Worm (Caenorhabditis elegans) whole organism, L2 larva: Measurements from ENCODE around the gene cpr-8.
A peak's percentile ranks its signal among the peaks of the same experiment; 100 is the strongest.

Experiments
- ceh-16 ChIP-seq: fragments of 150-350 bp; optimal IDR thresholded peaks from 2 replicates; lab custom pipeline; 2014; ENCODE audit warnings: missing biosample characterization, missing genetic modification characterization
- ceh-82 ChIP-seq: fragments of 150-350 bp; optimal IDR thresholded peaks from 2 replicates; lab custom pipeline; 2014; ENCODE audit warnings: missing biosample characterization, missing genetic modification characterization
- fos-1 ChIP-seq: fragments of 150-350 bp; optimal IDR thresholded peaks from 2 replicates; lab custom pipeline; 2014; ENCODE audit warnings: missing biosample characterization, missing genetic modification characterization
- nhr-11 ChIP-seq: fragments of 150-350 bp; optimal IDR thresholded peaks from 2 replicates; lab custom pipeline; 2014; ENCODE audit warnings: missing biosample characterization, missing genetic modification characterization
- nhr-12 ChIP-seq: fragments of 150-350 bp; optimal IDR thresholded peaks from 2 replicates; lab custom pipeline; 2014; ENCODE audit warnings: missing biosample characterization, missing genetic modification characterization
- nhr-21 ChIP-seq: fragments of 150-350 bp; optimal IDR thresholded peaks from 2 replicates; lab custom pipeline; 2014; ENCODE audit warnings: missing biosample characterization, missing genetic modification characterization
- nhr-23 ChIP-seq: fragments of 150-350 bp; optimal IDR thresholded peaks from 2 replicates; lab custom pipeline; 2014; ENCODE audit warnings: missing biosample characterization, missing genetic modification reagents, missing genetic modification characterization
- nhr-237 ChIP-seq: fragments of 150-350 bp; optimal IDR thresholded peaks from 2 replicates; lab custom pipeline; 2014; ENCODE audit warnings: missing biosample characterization, missing genetic modification characterization

DNA sequence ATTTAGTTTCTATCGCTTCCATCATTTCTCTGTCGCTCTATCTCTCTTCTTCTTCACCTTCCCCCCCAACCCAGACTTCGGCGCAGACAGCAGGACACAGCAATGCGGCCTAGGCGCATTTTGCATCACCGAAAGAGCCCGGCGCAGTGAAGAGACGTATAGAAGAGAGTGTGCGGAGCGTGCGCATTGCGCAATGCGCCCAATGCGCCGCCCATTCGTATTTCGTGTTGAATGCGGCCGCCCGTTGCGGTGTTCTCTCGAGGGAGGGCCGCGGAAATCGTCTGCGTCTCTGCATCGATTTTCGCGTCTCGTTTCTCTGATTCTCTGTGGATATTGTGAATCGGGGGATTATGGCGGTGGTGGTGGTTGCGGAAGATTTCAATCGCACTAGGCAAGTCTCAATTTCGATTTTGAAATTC lies 16.9 kb downstream of the cpr-8 start:
- TF ChIP-seq fos-1 (tag; lab: Kevin White, UChicago) (peak; percentile 96), ceh-82 (tag; lab: Kevin White, UChicago) (peak; percentile 91), ceh-16 (tag; lab: Kevin White, UChicago) (peak; percentile 87), nhr-237 (peak; percentile 92), nhr-21 (tag; lab: Kevin White, UChicago) (peak; percentile 99), nhr-11 (tag; lab: Kevin White, UChicago) (peak; percentile 87), nhr-23 (tag; lab: Kevin White, UChicago) (no peak), nhr-12 (tag; lab: Kevin White, UChicago) (peak; percentile 39)
